Worm (Caenorhabditis elegans) whole organism, young adult: ENCODE data around the gene F48C5.2.
"Not testable (repeated sequence)": the region's sequence is repeated elsewhere in the genome, so short reads cannot be mapped to it uniquely, and the experiment has no call there.

ENCODE experiments used
- B0261.1 ChIP-seq: sonication (generic microtip); optimal IDR thresholded peaks from 2 replicates; lab custom pipeline; 2016; ENCODE audit warnings: mild to moderate bottlenecking, missing genetic modification characterization, moderate library complexity, missing compliant biosample characterization
- C06A6.2 ChIP-seq: fragments of 200-800 bp; sonication (Bioruptor generic); conservative IDR thresholded peaks from 2 replicates; pipeline ENCODE4 v1.3.6; 2022; ENCODE audit warnings: missing genetic modification characterization, missing compliant biosample characterization
- F52B5.7 ChIP-seq: sonication (generic microtip); optimal IDR thresholded peaks from 2 replicates; lab custom pipeline; 2016; ENCODE audit warnings: mild to moderate bottlenecking, missing genetic modification characterization, missing compliant biosample characterization
- K12H6.12 ChIP-seq: fragments of 200-800 bp; sonication (Bioruptor generic); optimal IDR thresholded peaks from 2 replicates; lab custom pipeline; 2018; ENCODE audit warnings: mild to moderate bottlenecking, missing genetic modification characterization, missing compliant biosample characterization
- T07F8.4 ChIP-seq: sonication (generic microtip); optimal IDR thresholded peaks from 2 replicates; lab custom pipeline; 2016; ENCODE audit warnings: mild to moderate bottlenecking, missing genetic modification characterization, moderate library complexity, missing compliant biosample characterization
- T26A5.8 ChIP-seq: sonication (generic microtip); optimal IDR thresholded peaks from 2 replicates; lab custom pipeline; 2016; ENCODE audit warnings: missing genetic modification characterization, missing compliant biosample characterization
- Y56A3A.18 ChIP-seq: fragments of 200-800 bp; sonication (Bioruptor generic); IDR thresholded peaks from 2 replicates; pipeline ENCODE4 v1.3.6; 2022; ENCODE audit warnings: missing genetic modification reagents, missing genetic modification characterization, missing compliant biosample characterization
- Y67H2A.10 ChIP-seq: fragments of 200-800 bp; sonication (Bioruptor generic); conservative IDR thresholded peaks from 2 replicates; pipeline ENCODE4 v1.3.6; 2022; ENCODE audit warnings: missing genetic modification reagents, missing genetic modification characterization, missing compliant biosample characterization
- aptf-2 ChIP-seq: fragments of 200-800 bp; sonication (Bioruptor generic); conservative IDR thresholded peaks from 2 replicates; pipeline ENCODE4 v1.3.6; 2022; ENCODE audit warnings: missing genetic modification reagents, missing genetic modification characterization, missing compliant biosample characterization
- aptf-3 ChIP-seq: fragments of 200-800 bp; sonication (Bioruptor generic); IDR thresholded peaks from 2 replicates; pipeline ENCODE4 v1.3.6; 2022; ENCODE audit warnings: missing genetic modification characterization, missing compliant biosample characterization
- atf-7 ChIP-seq: sonication (generic microtip); optimal IDR thresholded peaks from 2 replicates; lab custom pipeline; 2017; ENCODE audit warnings: mild to moderate bottlenecking, missing genetic modification characterization, missing compliant biosample characterization
- cebp-1 ChIP-seq, 2 experiments: fragments of 200-800 bp in 1 of 2; sonication (Bioruptor generic) in 1 of 2; sonication (generic microtip) in 1 of 2; IDR thresholded peaks in 1 of 2; optimal IDR thresholded peaks in 1 of 2; 2 replicates each; pipeline versions ENCODE4 v1.3.6 to Lab custom; 2017 to 2022; ENCODE audit warnings: missing compliant biosample characterization in 2 of 2, missing genetic modification characterization in 2 of 2, mild to moderate bottlenecking in 1 of 2, missing genetic modification reagents in 1 of 2, moderate library complexity in 1 of 2
- dox-1 ChIP-seq: fragments of 200-800 bp; sonication (Bioruptor generic); IDR thresholded peaks from 2 replicates; pipeline ENCODE4 v1.3.6; 2022; ENCODE audit warnings: missing genetic modification reagents, missing genetic modification characterization, missing compliant biosample characterization
- efl-1 ChIP-seq: fragments of 150-350 bp; optimal IDR thresholded peaks from 2 replicates; lab custom pipeline; 2014; ENCODE audit warnings: missing biosample characterization, missing genetic modification reagents, missing genetic modification characterization
- ets-4 ChIP-seq: fragments of 200-800 bp; sonication (Bioruptor generic); optimal IDR thresholded peaks from 2 replicates; lab custom pipeline; 2018; ENCODE audit warnings: mild to moderate bottlenecking, missing genetic modification characterization, missing compliant biosample characterization
- him-1 ChIP-seq: sonication (generic microtip); optimal IDR thresholded peaks from 2 replicates; lab custom pipeline; 2016; ENCODE audit warnings: missing genotype, missing genetic modification reagents, missing genetic modification characterization, missing compliant biosample characterization
- hmg-1.2 ChIP-seq: fragments of 200-800 bp; sonication (Bioruptor generic); IDR thresholded peaks from 2 replicates; pipeline ENCODE4 v1.3.6; 2022; ENCODE audit warnings: missing genetic modification reagents, missing genetic modification characterization, missing compliant biosample characterization
- hmg-20 ChIP-seq: fragments of 200-800 bp; sonication (Bioruptor generic); IDR thresholded peaks from 2 replicates; pipeline ENCODE4 v1.3.6; 2022; ENCODE audit warnings: missing genetic modification reagents, missing genetic modification characterization, missing compliant biosample characterization
- hrde-1 ChIP-seq: sonication (generic microtip); optimal IDR thresholded peaks from 2 replicates; lab custom pipeline; 2016; ENCODE audit warnings: missing genetic modification characterization, mild to moderate bottlenecking, missing compliant biosample characterization, moderate library complexity, missing genotype, missing genetic modification reagents, borderline replicate concordance
- lag-1 ChIP-seq: fragments of 200-800 bp; sonication (Bioruptor generic); IDR thresholded peaks from 2 replicates; pipeline ENCODE4 v1.3.6; 2022; ENCODE audit warnings: missing genetic modification reagents, missing genetic modification characterization, missing compliant biosample characterization
- let-526 ChIP-seq: fragments of 200-800 bp; sonication (Bioruptor generic); IDR thresholded peaks from 2 replicates; pipeline ENCODE4 v1.3.6; 2022; ENCODE audit warnings: missing genetic modification reagents, missing genetic modification characterization, missing compliant biosample characterization
- lin-40 ChIP-seq: sonication (generic microtip); optimal IDR thresholded peaks from 2 replicates; lab custom pipeline; 2016; ENCODE audit warnings: missing genetic modification characterization, mild to moderate bottlenecking, missing compliant biosample characterization, missing genotype, missing genetic modification reagents
- madf-3 ChIP-seq: fragments of 200-800 bp; sonication (Bioruptor generic); IDR thresholded peaks from 2 replicates; pipeline ENCODE4 v1.3.6; 2022; ENCODE audit warnings: missing genetic modification reagents, missing genetic modification characterization, missing compliant biosample characterization
- madf-6 ChIP-seq: fragments of 200-800 bp; sonication (Bioruptor generic); IDR thresholded peaks from 2 replicates; pipeline ENCODE4 v1.3.6; 2022; ENCODE audit warnings: missing genetic modification reagents, missing genetic modification characterization, missing compliant biosample characterization
- mcd-1 ChIP-seq: fragments of 200-800 bp; sonication (Bioruptor generic); IDR thresholded peaks from 2 replicates; pipeline ENCODE4 v1.3.6; 2022; ENCODE audit warnings: missing genetic modification reagents, missing genetic modification characterization, missing compliant biosample characterization
- mel-28 ChIP-seq: sonication (generic microtip); optimal IDR thresholded peaks from 2 replicates; lab custom pipeline; 2016; ENCODE audit warnings: borderline replicate concordance, mild to moderate bottlenecking, missing genetic modification characterization, missing compliant biosample characterization
- nfyb-1 ChIP-seq: fragments of 200-800 bp; sonication (Bioruptor generic); IDR thresholded peaks from 2 replicates; pipeline ENCODE4 v1.3.6; 2022; ENCODE audit warnings: missing genetic modification reagents, missing genetic modification characterization, missing compliant biosample characterization
- nhr-179 ChIP-seq: sonication (generic microtip); optimal IDR thresholded peaks from 2 replicates; lab custom pipeline; 2016; ENCODE audit warnings: mild to moderate bottlenecking, missing genetic modification characterization, missing compliant biosample characterization
- nhr-80 ChIP-seq: sonication (generic microtip); optimal IDR thresholded peaks from 2 replicates; lab custom pipeline; 2016; ENCODE audit warnings: missing genetic modification characterization, missing compliant biosample characterization
- nhr-90 ChIP-seq: sonication (generic microtip); optimal IDR thresholded peaks from 2 replicates; lab custom pipeline; 2016; ENCODE audit warnings: missing genotype, mild to moderate bottlenecking, missing genetic modification characterization, missing compliant biosample characterization
- pbrm-1 ChIP-seq: fragments of 200-800 bp; sonication (Bioruptor generic); IDR thresholded peaks from 2 replicates; pipeline ENCODE4 v1.3.6; 2022; ENCODE audit warnings: missing genetic modification reagents, missing genetic modification characterization, missing compliant biosample characterization
- snpc-1.3 ChIP-seq: sonication (generic microtip); optimal IDR thresholded peaks from 2 replicates; lab custom pipeline; 2017; ENCODE audit warnings: missing genetic modification characterization, mild to moderate bottlenecking, missing compliant biosample characterization, antibody characterized with exemption, moderate library complexity, missing genotype, missing genetic modification reagents; ENCODE audit not compliant: insufficient read depth
- zim-3 ChIP-seq: sonication (generic microtip); optimal IDR thresholded peaks from 2 replicates; lab custom pipeline; 2017; ENCODE audit warnings: mild to moderate bottlenecking, missing genetic modification characterization, moderate library complexity, missing compliant biosample characterization

Gene F48C5.2

DNA sequence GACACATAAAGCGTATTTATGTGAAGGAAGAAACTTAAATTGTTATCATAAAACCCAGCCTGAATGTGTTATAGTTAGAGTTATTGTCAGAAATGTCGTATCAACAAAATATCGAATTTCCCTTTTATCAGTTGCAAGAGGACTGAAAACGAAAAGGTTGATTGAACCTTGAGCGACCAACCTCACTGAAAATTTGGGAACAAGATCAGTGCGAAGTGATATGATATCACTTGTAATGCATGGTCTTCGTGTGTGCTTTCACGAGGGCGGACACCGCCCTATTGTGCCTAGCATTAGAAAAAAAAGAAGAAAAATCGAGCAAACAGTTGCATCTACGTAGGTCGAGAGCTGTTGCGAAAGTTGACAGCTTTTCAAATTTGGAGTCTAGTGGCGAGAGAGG, 6.4 kb downstream of the F48C5.2 start:
- TF ChIP-seq hmg-20 (GFP tag; lab: Robert Waterston, UW) (no peak), nfyb-1 (no peak), dox-1 (GFP tag; lab: Robert Waterston, UW) (peak; percentile 29; the same call in 1 of the 2 replicates), C06A6.2 (GFP tag; lab: Robert Waterston, UW) (no peak), T26A5.8 (tag; lab: Kevin White, UChicago) (no peak), atf-7 (tag; lab: Kevin White, UChicago) (no peak), nhr-80 (tag; lab: Kevin White, UChicago) (peak; percentile 85), cebp-1 (GFP tag; IDR thresholded peaks at IDR 0.05; lab: Robert Waterston, UW) (no peak), cebp-1 (tag; optimal IDR thresholded peaks at IDR 0.05; lab: Kevin White, UChicago) (peak; percentile 72), ets-4 (GFP tag; lab: Kevin White, UChicago) (peak; percentile 43), pbrm-1 (0 out of 2 replicates have a peak, but pooled peaks have one; percentile 24)

ce11 chrX:11446535-11446934, 7.6 kb downstream of the F48C5.2 start, which contains the start of gene igeg-2:
TSS of gene igeg-2 (minus strand) at chrX:11446635.
- TF ChIP-seq hrde-1 (no peak), Y67H2A.10 (no peak)

ce11 chrX:11443335-11443734, 10.8 kb downstream of the F48C5.2 start:
- TF ChIP-seq lag-1 (GFP tag; lab: Robert Waterston, UW) (0 out of 2 replicates have a peak, but pooled peaks have one; percentile 52), madf-3 (GFP tag; lab: Robert Waterston, UW) (peak; percentile 80; the same call in 1 of the 2 replicates)
- TF ChIP-seq, all 124 proteins: peak for 2; not testable (repeated sequence) for 122

- not testable (repeated sequence) for TF ChIP-seq snpc-1.3 (tag; lab: Kevin White, UChicago); Y56A3A.18 (GFP tag; lab: Robert Waterston, UW); nhr-90 (tag; lab: Kevin White, UChicago)
These were observed 14.4 kb downstream of the F48C5.2 start, which contains the start of gene F46C3.7 for ce11 chrX:11439740-11440139. TSS of gene F46C3.7 (plus strand) at chrX:11440040.

- peak; percentile 67 for TF ChIP-seq hmg-1.2
- peak; percentile 83; the same call in 1 of the 2 replicates for TF ChIP-seq aptf-3 (GFP tag; lab: Robert Waterston, UW)
- TF ChIP-seq aptf-2 (GFP tag; lab: Robert Waterston, UW) = peak; percentile 93
These were observed 15.1 kb downstream of the F48C5.2 start for ce11 chrX:11439006-11439405.

DNA sequence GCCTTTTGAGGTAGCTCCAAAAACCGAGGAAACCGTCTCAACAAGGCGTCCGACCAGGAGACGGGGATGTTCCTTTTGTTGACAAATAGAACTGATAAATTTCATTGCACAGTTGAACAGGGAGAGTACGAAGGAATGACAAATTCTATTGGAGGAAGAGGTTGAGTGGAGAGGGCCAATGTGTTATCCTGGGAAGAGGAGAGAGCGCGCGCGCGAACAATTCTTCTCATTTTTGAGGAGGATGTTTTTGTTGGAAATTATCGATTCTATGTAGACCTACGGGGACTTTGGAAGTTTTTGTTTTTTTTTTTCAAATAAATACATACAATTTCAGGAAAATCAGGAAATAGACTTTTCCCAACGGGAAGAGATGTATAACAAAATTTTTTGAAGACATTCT, 16.4 kb downstream of the F48C5.2 start:
- no peak for TF ChIP-seq B0261.1
- TF ChIP-seq zim-3 (tag; lab: Kevin White, UChicago) = no peak
- no peak for TF ChIP-seq let-526 (GFP tag; lab: Robert Waterston, UW)
- TF ChIP-seq T07F8.4 (tag; lab: Kevin White, UChicago) = no peak
- TF ChIP-seq efl-1 = peak; percentile 12
- no peak for TF ChIP-seq nhr-179 (tag; lab: Kevin White, UChicago)
- no peak for TF ChIP-seq mel-28 (tag; lab: Kevin White, UChicago)
- no peak for TF ChIP-seq him-1 (tag; lab: Kevin White, UChicago)
- peak; percentile 92 for TF ChIP-seq aptf-2 (GFP tag; lab: Robert Waterston, UW)
- TF ChIP-seq aptf-3 (GFP tag; lab: Robert Waterston, UW) = no peak
- TF ChIP-seq mcd-1 (GFP tag; lab: Robert Waterston, UW) = no peak
- no peak for TF ChIP-seq F52B5.7 (tag; lab: Kevin White, UChicago)
- peak; percentile 59 for TF ChIP-seq madf-6 (GFP tag; lab: Robert Waterston, UW)
- TF ChIP-seq lin-40 (tag; lab: Kevin White, UChicago) = no peak
- no peak for TF ChIP-seq K12H6.12 (tag; lab: Kevin White, UChicago)
- TF ChIP-seq, all 124 proteins: peak for 3
